Fruit fly (Drosophila melanogaster): ENCODE measurements around the gene Lamtor4.

DNA sequence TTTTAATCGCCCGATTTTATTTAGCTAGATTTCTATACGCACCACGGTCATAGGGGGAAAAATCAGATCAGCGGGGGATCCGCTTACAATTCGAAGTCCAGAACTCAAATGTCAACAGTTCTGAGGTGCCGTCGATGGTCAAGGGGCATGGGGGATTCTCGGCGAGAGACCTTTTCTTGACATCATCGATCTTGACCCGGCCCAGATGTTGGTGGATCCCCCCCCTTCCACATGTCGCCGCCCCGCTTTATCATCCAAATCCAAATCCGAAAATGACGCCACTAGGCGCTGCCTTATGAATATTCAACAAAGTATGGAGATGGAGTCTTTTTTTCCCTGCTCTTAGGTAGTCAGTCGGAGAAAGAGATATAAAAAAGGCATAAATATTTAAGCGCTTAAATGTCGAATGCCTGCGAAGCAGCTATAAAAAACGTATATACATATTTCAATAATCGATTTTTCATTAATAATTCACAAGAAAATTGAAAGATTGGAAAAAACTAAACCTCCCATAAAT is 48.8 kb upstream of the Lamtor4 start:
- TF ChIP-seq usp (GFP tag; optimal IDR thresholded peaks at IDR 0.05) (no peak), CrebA (GFP tag; optimal IDR thresholded peaks at IDR 0.05; ENCODE audit: borderline replicate concordance) (no peak), jim (GFP tag; optimal IDR thresholded peaks at IDR 0.05) (no peak), Abd-B (GFP tag; optimal IDR thresholded peaks at IDR 0.05) (no peak), dl (GFP tag; optimal IDR thresholded peaks at IDR 0.05; ENCODE audit: insufficient read depth in 1 of 2, partially characterized antibody in 2 of 2) (no peak), pan (optimal IDR thresholded peaks at IDR 0.05) (no peak), h (GFP tag; optimal IDR thresholded peaks at IDR 0.05) (no peak), dmrt93B (GFP tag; optimal IDR thresholded peaks at IDR 0.05) (no peak), fru (GFP tag; optimal IDR thresholded peaks at IDR 0.05) (no peak), psq (GFP tag; optimal IDR thresholded peaks at IDR 0.05) (no peak), Hr78 (GFP tag; optimal IDR thresholded peaks at IDR 0.05) (no peak), brk (GFP tag; optimal IDR thresholded peaks at IDR 0.05) (no peak)

Measured in whole organism, wandering third instar larva.